Worm (Caenorhabditis elegans): Measurements from ENCODE around the gene mttu-1.

- no peak for TF ChIP-seq fkh-6 (tag; optimal IDR thresholded peaks at IDR 0.05)
- TF ChIP-seq pag-3 (tag; optimal IDR thresholded peaks at IDR 0.05; ENCODE audit: borderline replicate concordance) = no peak
Measured at ce11 chrIV:11260544-11261227, 36.0 kb downstream of the mttu-1 start, which contains the start of gene C05C12.5.

Data from whole organism, late embryonic.